Fruit fly (Drosophila melanogaster): Measurements from ENCODE around the gene Mfap1.

DNA sequence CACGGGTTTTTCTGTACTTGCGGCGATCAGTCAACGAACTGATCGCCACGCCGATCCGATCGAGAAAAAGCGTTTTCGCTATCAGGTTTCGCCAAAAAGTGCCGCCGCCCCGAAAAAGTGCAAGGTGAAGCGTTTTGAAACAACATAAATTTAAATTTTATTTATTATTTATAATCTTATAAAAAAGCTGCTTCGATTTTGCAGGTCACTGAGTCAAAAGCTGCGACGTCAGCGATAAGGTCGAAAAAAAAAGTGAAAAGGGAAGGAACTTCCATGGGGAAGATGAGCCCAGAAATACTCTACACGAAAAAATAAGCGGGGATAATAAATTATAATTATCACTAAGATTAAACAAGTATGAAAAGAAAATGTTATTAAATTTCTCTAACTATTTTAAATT, 43.2 kb upstream of the Mfap1 start:
- TF ChIP-seq usp (GFP tag; optimal IDR thresholded peaks at IDR 0.05) (no peak), Rel (GFP tag; optimal IDR thresholded peaks at IDR 0.05) (no peak), Rel (tag; optimal IDR thresholded peaks at IDR 0.05) (no peak), dsf (GFP tag; optimal IDR thresholded peaks at IDR 0.05; ENCODE audit: borderline replicate concordance) (no peak), rgr (GFP tag; optimal IDR thresholded peaks at IDR 0.05) (no peak), lola (GFP tag; optimal IDR thresholded peaks at IDR 0.05) (no peak), fru (GFP tag; optimal IDR thresholded peaks at IDR 0.05) (no peak), Dfd (GFP tag; optimal IDR thresholded peaks at IDR 0.05) (no peak), Hr78 (GFP tag; optimal IDR thresholded peaks at IDR 0.05) (no peak), Sp1 (GFP tag; optimal IDR thresholded peaks at IDR 0.05) (no peak), psq (GFP tag; optimal IDR thresholded peaks at IDR 0.05) (no peak), sage (GFP tag; optimal IDR thresholded peaks at IDR 0.05) (no peak), h (GFP tag; optimal IDR thresholded peaks at IDR 0.05) (no peak)

All from whole organism, wandering third instar larva.